Worm (Caenorhabditis elegans): ENCODE data around the gene phg-1.

DNA sequence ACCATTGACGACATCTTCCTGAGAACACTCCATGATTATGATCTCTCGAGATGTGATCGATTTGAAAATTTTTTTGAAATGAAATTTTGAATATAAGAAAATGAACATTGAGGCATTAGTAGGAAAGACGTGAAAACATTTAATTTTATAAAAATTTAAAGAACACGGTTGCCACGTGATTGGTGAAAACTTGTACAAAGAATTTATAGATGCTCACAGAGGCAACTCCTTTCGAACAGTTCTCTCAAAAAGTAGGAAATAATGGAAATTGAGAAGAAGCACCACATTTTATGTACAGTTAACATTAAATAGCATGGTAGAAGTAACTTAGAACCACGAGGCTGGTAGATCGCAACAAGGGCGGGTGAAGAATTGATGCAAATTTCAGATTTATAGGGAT, 30.6 kb upstream of the phg-1 start, which contains the start of gene ZK945.6:
- TF ChIP-seq flt-1 (GFP tag; IDR thresholded peaks at IDR 0.05) (no peak), cog-1 (tag; optimal IDR thresholded peaks at IDR 0.05) (no peak), tab-1 (GFP tag; IDR thresholded peaks at IDR 0.05) (no peak), med-1 (GFP tag; optimal IDR thresholded peaks at IDR 0.05; ENCODE audit: insufficient read depth) (no peak), ref-1 (GFP tag; conservative IDR thresholded peaks at IDR 0.05) (no peak), klf-2 (GFP tag; conservative IDR thresholded peaks at IDR 0.05) (no peak), ztf-29 (GFP tag; IDR thresholded peaks at IDR 0.05) (no peak)
